Fruit fly (Drosophila melanogaster): ENCODE data around the gene CG17325.

- TF ChIP-seq CTCF (optimal IDR thresholded peaks at IDR 0.05) (no peak), CG8478 (optimal IDR thresholded peaks at IDR 0.05) (no peak)
These were observed at the start of gene CG17325, which contains the start of gene CG42305 for dm6 chr2L:18812348-18812747.

Measured in S2 (cell line).